Fruit fly (Drosophila melanogaster): Measurements from ENCODE around the gene Ube4A.
A peak's percentile ranks its signal among the peaks of the same experiment; 100 is the strongest.

Ube4A gene

dm6 chr2L:6683992-6684882 lies 25.9 kb downstream of the Ube4A start, which contains the start of gene Nhe3:
Nhe3 (minus strand) TSS chr2L:6684364.
- TF ChIP-seq esn (GFP tag; optimal IDR thresholded peaks at IDR 0.05), result peak; percentile 89
- TF ChIP-seq Hr39 (GFP tag; optimal IDR thresholded peaks at IDR 0.05), result peak; percentile 86
- peak; percentile 45 for TF ChIP-seq dac (GFP tag; optimal IDR thresholded peaks at IDR 0.05)
- no peak for TF ChIP-seq CG32006 (GFP tag; optimal IDR thresholded peaks at IDR 0.05)
- no peak for TF ChIP-seq Sox102F (GFP tag; optimal IDR thresholded peaks at IDR 0.05)
- TF ChIP-seq CG3032 (tag; optimal IDR thresholded peaks at IDR 0.05), result peak; percentile 71
- TF ChIP-seq net (GFP tag; optimal IDR thresholded peaks at IDR 0.05), result no peak
- TF ChIP-seq Sox15 (GFP tag; optimal IDR thresholded peaks at IDR 0.05), result peak; percentile 71
- TF ChIP-seq OdsH (GFP tag; optimal IDR thresholded peaks at IDR 0.05), result no peak
- peak; percentile 82 for TF ChIP-seq acj6 (GFP tag; optimal IDR thresholded peaks at IDR 0.05)
- no peak for TF ChIP-seq Smox (GFP tag; optimal IDR thresholded peaks at IDR 0.05)
- TF ChIP-seq CG10631 (GFP tag; optimal IDR thresholded peaks at IDR 0.05), result no peak
- no peak for TF ChIP-seq CG11762 (GFP tag; optimal IDR thresholded peaks at IDR 0.05; ENCODE audit: insufficient read depth)
- TF ChIP-seq CG16779 (tag; optimal IDR thresholded peaks at IDR 0.05), result no peak
- peak; percentile 62; the same call in 1 of the 2 replicates for TF ChIP-seq CG11294 (GFP tag; IDR thresholded peaks at IDR 0.05)
- TF ChIP-seq lz (GFP tag; optimal IDR thresholded peaks at IDR 0.05), result peak; percentile 90
- TF ChIP-seq topi (GFP tag; optimal IDR thresholded peaks at IDR 0.05), result peak; percentile 81
- peak; percentile 32 for TF ChIP-seq pdm3 (GFP tag; optimal IDR thresholded peaks at IDR 0.05)
- TF ChIP-seq fkh (GFP tag; optimal IDR thresholded peaks at IDR 0.05), result peak; percentile 45
- peak; percentile 94 for TF ChIP-seq Eip78C (GFP tag)
- TF ChIP-seq fd59A (GFP tag; optimal IDR thresholded peaks at IDR 0.05), result peak; percentile 27
- peak; percentile 84 for TF ChIP-seq Sox14 (GFP tag; optimal IDR thresholded peaks at IDR 0.05)
- peak; percentile 73 for TF ChIP-seq Ets21C (GFP tag; optimal IDR thresholded peaks at IDR 0.05)
- TF ChIP-seq CG9139 (GFP tag; optimal IDR thresholded peaks at IDR 0.05), result no peak
- no peak for TF ChIP-seq CG10669 (GFP tag; optimal IDR thresholded peaks at IDR 0.05)
- TF ChIP-seq spab (GFP tag; optimal IDR thresholded peaks at IDR 0.05), result no peak
- TF ChIP-seq CG6163 (GFP tag; IDR thresholded peaks at IDR 0.05), result peak; percentile 80; the same call in 2 of the 3 replicates
- TF ChIP-seq CG6808 (GFP tag; optimal IDR thresholded peaks at IDR 0.05), result no peak
- no peak for TF ChIP-seq fd85E (GFP tag; optimal IDR thresholded peaks at IDR 0.05)
- TF ChIP-seq Eip93F (GFP tag; optimal IDR thresholded peaks at IDR 0.05), result peak; percentile 25
- no peak for TF ChIP-seq CG6276 (GFP tag; optimal IDR thresholded peaks at IDR 0.05)
- peak; percentile 42 for TF ChIP-seq Blimp-1 (GFP tag; optimal IDR thresholded peaks at IDR 0.05)
- TF ChIP-seq CG3919 (GFP tag; optimal IDR thresholded peaks at IDR 0.05), result no peak
- TF ChIP-seq CG8119 (GFP tag; IDR thresholded peaks at IDR 0.05), result no peak; the same call in 2 of the 3 replicates
- TF ChIP-seq Met (GFP tag; optimal IDR thresholded peaks at IDR 0.05), result peak; percentile 27
- TF ChIP-seq CG8632 (GFP tag; optimal IDR thresholded peaks at IDR 0.05), result peak; percentile 73
- TF ChIP-seq vri (GFP tag; optimal IDR thresholded peaks at IDR 0.05), result peak; percentile 63
- TF ChIP-seq Lpt (GFP tag; optimal IDR thresholded peaks at IDR 0.05), result no peak
- TF ChIP-seq Ets96B (tag; optimal IDR thresholded peaks at IDR 0.05), result no peak
- TF ChIP-seq Hr38 (GFP tag; optimal IDR thresholded peaks at IDR 0.05), result no peak
- TF ChIP-seq CG6854 (GFP tag; optimal IDR thresholded peaks at IDR 0.05), result peak; percentile 9
- TF ChIP-seq CG4318 (GFP tag; optimal IDR thresholded peaks at IDR 0.05), result no peak
- no peak for TF ChIP-seq CG7368 (GFP tag; optimal IDR thresholded peaks at IDR 0.05)
- TF ChIP-seq CG1621 (tag; optimal IDR thresholded peaks at IDR 0.05), result peak; percentile 85
- no peak for TF ChIP-seq achi (GFP tag; optimal IDR thresholded peaks at IDR 0.05)
- TF ChIP-seq salr (GFP tag; optimal IDR thresholded peaks at IDR 0.05), result peak in 1 of 2 experiments; percentile 29
- peak; percentile 94 for TF ChIP-seq CG11902 (GFP tag; optimal IDR thresholded peaks at IDR 0.05)
- peak; percentile 82 for TF ChIP-seq cyc (GFP tag; optimal IDR thresholded peaks at IDR 0.05)
- TF ChIP-seq ss (GFP tag; optimal IDR thresholded peaks at IDR 0.05), result no peak
- TF ChIP-seq CG8319 (GFP tag; optimal IDR thresholded peaks at IDR 0.05), result peak; percentile 70

Data from whole organism, prepupa.